Worm (Caenorhabditis elegans) whole organism, L2 larva: ENCODE measurements around the gene srt-74.

Experiments used
- C34F6.9 ChIP-seq: fragments of 150-350 bp; optimal IDR thresholded peaks from 2 replicates; lab custom pipeline; 2014; ENCODE audit warnings: missing biosample characterization, missing genetic modification characterization
- crh-2 ChIP-seq: sonication (generic microtip); optimal IDR thresholded peaks from 2 replicates; lab custom pipeline; 2017; ENCODE audit warnings: missing biosample characterization, missing genetic modification characterization
- fos-1 ChIP-seq: fragments of 150-350 bp; optimal IDR thresholded peaks from 2 replicates; lab custom pipeline; 2014; ENCODE audit warnings: missing biosample characterization, missing genetic modification characterization
- nhr-21 ChIP-seq: fragments of 150-350 bp; optimal IDR thresholded peaks from 2 replicates; lab custom pipeline; 2014; ENCODE audit warnings: missing biosample characterization, missing genetic modification characterization
- nhr-23 ChIP-seq: fragments of 150-350 bp; optimal IDR thresholded peaks from 2 replicates; lab custom pipeline; 2014; ENCODE audit warnings: missing biosample characterization, missing genetic modification reagents, missing genetic modification characterization
- ztf-1 ChIP-seq: fragments of 200-800 bp; sonication (Bioruptor generic); conservative IDR thresholded peaks from 2 replicates; pipeline ENCODE4 v1.3.6; 2022; ENCODE audit warnings: missing genetic modification characterization, missing compliant biosample characterization

Gene srt-74

ce11 chrV:14231656-14232055 is 50.5 kb downstream of the srt-74 start:
- TF ChIP-seq nhr-21 (tag; lab: Kevin White, UChicago), result no peak
- no peak for TF ChIP-seq crh-2
- TF ChIP-seq nhr-23 (tag; lab: Kevin White, UChicago), result no peak
- no peak for TF ChIP-seq ztf-1 (GFP tag; lab: Robert Waterston, UW)
- TF ChIP-seq fos-1, result peak; percentile 4
- no peak for TF ChIP-seq C34F6.9 (tag; lab: Kevin White, UChicago)
